Fruit fly (Drosophila melanogaster) whole organism, embryonic: Measurements from ENCODE around the gene CG16953.

Source experiments
- Blimp-1 ChIP-seq: fragments of 200-800 bp; sonication (Bioruptor generic); optimal IDR thresholded peaks from 3 replicates; lab custom pipeline; 2018; ENCODE audit warnings: missing biosample characterization, missing genetic modification characterization, mild to moderate bottlenecking, moderate library complexity, missing genetic modification reagents
- CG1024 ChIP-seq: fragments of 200-800 bp; sonication (Bioruptor generic); IDR thresholded peaks from 2 replicates; pipeline ENCODE4 v1.3.6; 2022; ENCODE audit warnings: missing biosample characterization, missing genetic modification characterization
- CG12155 ChIP-seq: fragments of 200-800 bp; sonication (Bioruptor generic); optimal IDR thresholded peaks from 3 replicates; lab custom pipeline; 2016; ENCODE audit warnings: missing biosample characterization, missing genetic modification characterization
- CG1233 ChIP-seq: fragments of 200-800 bp; sonication (Bioruptor generic); optimal IDR thresholded peaks from 4 replicates; lab custom pipeline; 2018; ENCODE audit warnings: missing biosample characterization, mild to moderate bottlenecking, missing genetic modification characterization
- CG12391 ChIP-seq: fragments of 200-800 bp; sonication (Bioruptor generic); optimal IDR thresholded peaks from 3 replicates; lab custom pipeline; 2018; ENCODE audit warnings: missing biosample characterization, mild to moderate bottlenecking, missing genetic modification characterization, moderate library complexity
- CG17359 ChIP-seq: fragments of 200-800 bp; sonication (Bioruptor generic); optimal IDR thresholded peaks from 3 replicates; lab custom pipeline; 2018; ENCODE audit warnings: missing biosample characterization, mild to moderate bottlenecking, missing genetic modification characterization, moderate library complexity
- CG2120 ChIP-seq: fragments of 200-800 bp; sonication (Bioruptor generic); optimal IDR thresholded peaks from 3 replicates; lab custom pipeline; 2016; ENCODE audit warnings: missing biosample characterization, missing genetic modification characterization
- CG2889 ChIP-seq: fragments of 200-800 bp; sonication (Bioruptor generic); IDR thresholded peaks from 3 replicates; pipeline ENCODE4 v1.3.6; 2022; ENCODE audit warnings: missing biosample characterization, missing genetic modification characterization
- CG31441 ChIP-seq: fragments of 200-800 bp; sonication (Bioruptor generic); IDR thresholded peaks from 2 replicates; pipeline ENCODE4 v1.3.6; 2022; ENCODE audit warnings: missing biosample characterization, missing genetic modification characterization
- CG34224 ChIP-seq: fragments of 200-800 bp; sonication (Bioruptor generic); IDR thresholded peaks from 3 replicates; pipeline ENCODE4 v1.3.6; 2022; ENCODE audit warnings: missing biosample characterization, missing genetic modification characterization; ENCODE audit not compliant: partially characterized antibody
- CG4282 ChIP-seq: fragments of 200-800 bp; sonication (Bioruptor generic); optimal IDR thresholded peaks from 2 replicates; lab custom pipeline; 2016; ENCODE audit warnings: missing biosample characterization, missing genetic modification characterization
- CG7372 ChIP-seq: fragments of 200-800 bp; sonication (Bioruptor generic); IDR thresholded peaks from 2 replicates; pipeline ENCODE4 v1.3.6; 2022; ENCODE audit warnings: missing biosample characterization, missing genetic modification characterization
- CG7839 ChIP-seq: fragments of 200-800 bp; sonication (Bioruptor generic); optimal IDR thresholded peaks from 3 replicates; lab custom pipeline; 2018; ENCODE audit warnings: missing biosample characterization, mild to moderate bottlenecking, missing genetic modification characterization, moderate library complexity
- CG7987 ChIP-seq: fragments of 200-800 bp; sonication (Bioruptor generic); optimal IDR thresholded peaks from 2 replicates; lab custom pipeline; 2018; ENCODE audit warnings: missing biosample characterization, mild to moderate bottlenecking, missing genetic modification characterization, moderate library complexity
- CG9727 ChIP-seq: fragments of 200-800 bp; sonication (Bioruptor generic); optimal IDR thresholded peaks from 3 replicates; lab custom pipeline; 2017; ENCODE audit warnings: missing biosample characterization, mild to moderate bottlenecking, missing genetic modification characterization
- CG9876 ChIP-seq: fragments of 200-800 bp; sonication (Bioruptor generic); optimal IDR thresholded peaks from 2 replicates; lab custom pipeline; 2016; ENCODE audit warnings: missing biosample characterization, missing genetic modification characterization
- CG9932 ChIP-seq: fragments of 200-800 bp; sonication (Bioruptor generic); IDR thresholded peaks from 2 replicates; pipeline ENCODE4 v1.3.6; 2022; ENCODE audit warnings: missing biosample characterization, missing genetic modification characterization
- CkIIα-i1 ChIP-seq: fragments of 200-800 bp; sonication (Bioruptor generic); IDR thresholded peaks from 2 replicates; pipeline ENCODE4 v1.3.6; 2022; ENCODE audit warnings: missing biosample characterization, missing genetic modification characterization
- CoRest ChIP-seq: fragments of 200-800 bp; sonication (Bioruptor generic); optimal IDR thresholded peaks from 3 replicates; lab custom pipeline; 2018; ENCODE audit warnings: missing biosample characterization, mild to moderate bottlenecking, missing genetic modification characterization, moderate library complexity
- Dll ChIP-seq: fragments of 200-800 bp; sonication (Bioruptor generic); IDR thresholded peaks from 4 replicates; pipeline ENCODE4 v1.3.6; 2022; ENCODE audit warnings: missing biosample characterization, missing genetic modification characterization; ENCODE audit not compliant: partially characterized antibody
- Dp ChIP-seq: fragments of 200-800 bp; sonication (Bioruptor generic); optimal IDR thresholded peaks from 2 replicates; lab custom pipeline; 2018; ENCODE audit warnings: missing biosample characterization, mild to moderate bottlenecking, missing genetic modification characterization, moderate library complexity
- HHEX ChIP-seq: fragments of 200-800 bp; sonication (Bioruptor generic); optimal IDR thresholded peaks from 3 replicates; lab custom pipeline; 2017; ENCODE audit warnings: missing biosample characterization, mild to moderate bottlenecking, missing genetic modification characterization, missing genetic modification reagents
- Hmr ChIP-seq: fragments of 200-800 bp; sonication (Bioruptor generic); optimal IDR thresholded peaks from 3 replicates; lab custom pipeline; 2017; ENCODE audit warnings: mild to moderate bottlenecking, missing biosample characterization, missing genetic modification reagents, missing genetic modification characterization
- Hr51 ChIP-seq, 2 experiments: fragments of 200-800 bp; sonication (Bioruptor generic); optimal IDR thresholded peaks; 2 replicates in 1 of 2; 3 replicates in 1 of 2; lab custom pipeline; 2016 to 2018; ENCODE audit warnings: missing biosample characterization in 2 of 2, missing genetic modification characterization in 2 of 2, mild to moderate bottlenecking in 1 of 2, moderate library complexity in 1 of 2
- Mad ChIP-seq: fragments of 200-800 bp; sonication (Bioruptor generic); optimal IDR thresholded peaks from 2 replicates; lab custom pipeline; 2016; ENCODE audit warnings: missing biosample characterization, missing genetic modification characterization
- Nf-YA ChIP-seq: fragments of 200-800 bp; sonication (Bioruptor generic); IDR thresholded peaks from 2 replicates; pipeline ENCODE4 v1.3.6; 2022; ENCODE audit warnings: missing biosample characterization, missing genetic modification characterization
- NfI ChIP-seq: fragments of 200-800 bp; sonication (Bioruptor generic); optimal IDR thresholded peaks from 3 replicates; lab custom pipeline; 2018; ENCODE audit warnings: missing biosample characterization, mild to moderate bottlenecking, missing genetic modification characterization, moderate library complexity
- Oli ChIP-seq: fragments of 200-800 bp; sonication (Bioruptor generic); optimal IDR thresholded peaks from 2 replicates; lab custom pipeline; 2018; ENCODE audit warnings: missing biosample characterization, mild to moderate bottlenecking, missing genetic modification characterization, moderate library complexity
- Rfx ChIP-seq: fragments of 200-800 bp; sonication (Bioruptor generic); IDR thresholded peaks from 2 replicates; pipeline ENCODE4 v1.3.6; 2022; ENCODE audit warnings: missing biosample characterization, missing genetic modification characterization
- Sox102F ChIP-seq: fragments of 200-800 bp; sonication (Bioruptor generic); optimal IDR thresholded peaks from 2 replicates; lab custom pipeline; 2018; ENCODE audit warnings: missing biosample characterization, mild to moderate bottlenecking, missing genetic modification characterization, moderate library complexity
- Vsx1 ChIP-seq: fragments of 200-800 bp; sonication (Bioruptor generic); optimal IDR thresholded peaks from 2 replicates; lab custom pipeline; 2017; ENCODE audit warnings: missing biosample characterization, mild to moderate bottlenecking, missing genetic modification characterization, missing genetic modification reagents
- ap ChIP-seq: fragments of 200-800 bp; sonication (Bioruptor generic); IDR thresholded peaks from 2 replicates; pipeline ENCODE4 v1.3.6; 2022; ENCODE audit warnings: missing biosample characterization, missing genetic modification characterization
- ara ChIP-seq: fragments of 200-800 bp; sonication (Bioruptor generic); IDR thresholded peaks from 2 replicates; pipeline ENCODE4 v1.3.6; 2022; ENCODE audit warnings: missing biosample characterization, missing genetic modification characterization
- az2 ChIP-seq: fragments of 200-800 bp; sonication (Bioruptor generic); optimal IDR thresholded peaks from 3 replicates; lab custom pipeline; 2016; ENCODE audit warnings: missing biosample characterization, missing genetic modification characterization
- bcd ChIP-seq: fragments of 200-800 bp; sonication (Bioruptor generic); optimal IDR thresholded peaks from 2 replicates; lab custom pipeline; 2017; ENCODE audit warnings: missing biosample characterization, mild to moderate bottlenecking, missing genetic modification characterization
- bigmax ChIP-seq: fragments of 200-800 bp; sonication (Bioruptor generic); optimal IDR thresholded peaks from 2 replicates; lab custom pipeline; 2018; ENCODE audit warnings: missing biosample characterization, mild to moderate bottlenecking, missing genetic modification characterization
- cwo ChIP-seq: fragments of 200-800 bp; sonication (Bioruptor generic); optimal IDR thresholded peaks from 3 replicates; lab custom pipeline; 2017; ENCODE audit warnings: missing biosample characterization, missing genetic modification characterization, mild to moderate bottlenecking, moderate library complexity, missing genetic modification reagents
- dpn ChIP-seq, 2 experiments: fragments of 200-800 bp; sonication (Bioruptor generic); optimal IDR thresholded peaks; 3 replicates each; lab custom pipeline; 2016; ENCODE audit warnings: missing biosample characterization in 2 of 2, missing genetic modification characterization in 2 of 2
- en ChIP-seq: fragments of 200-800 bp; sonication (Bioruptor generic); optimal IDR thresholded peaks from 2 replicates; lab custom pipeline; 2016; ENCODE audit warnings: missing biosample characterization, missing genetic modification characterization
- gem ChIP-seq: fragments of 200-800 bp; sonication (Bioruptor generic); optimal IDR thresholded peaks from 2 replicates; lab custom pipeline; 2019; ENCODE audit warnings: missing biosample characterization, mild to moderate bottlenecking, missing genetic modification characterization, moderate library complexity
- jumu ChIP-seq: fragments of 200-800 bp; sonication (Bioruptor generic); optimal IDR thresholded peaks from 3 replicates; lab custom pipeline; 2016; ENCODE audit warnings: missing biosample characterization, missing genetic modification characterization
- lola ChIP-seq, 3 experiments: fragments of >200 bp in 2 of 3; fragments of 200-800 bp in 1 of 3; sonication (Bioruptor generic) in 1 of 3; optimal IDR thresholded peaks; 2 replicates each; lab custom pipeline; 2017 to 2019; ENCODE audit warnings: missing biosample characterization in 3 of 3, missing genetic modification characterization in 3 of 3, mild to moderate bottlenecking in 1 of 3, moderate library complexity in 1 of 3
- p53 ChIP-seq: fragments of 200-800 bp; sonication (Bioruptor generic); optimal IDR thresholded peaks from 2 replicates; lab custom pipeline; 2016; ENCODE audit warnings: missing biosample characterization, missing genetic modification characterization
- repo ChIP-seq: fragments of 200-800 bp; sonication (Bioruptor generic); optimal IDR thresholded peaks from 2 replicates; lab custom pipeline; 2016; ENCODE audit warnings: missing biosample characterization, missing genetic modification characterization
- so ChIP-seq: fragments of 200-800 bp; sonication (Bioruptor generic); IDR thresholded peaks from 3 replicates; pipeline ENCODE4 v1.3.6; 2022; ENCODE audit warnings: missing biosample characterization, missing genetic modification characterization
- tio ChIP-seq: fragments of 200-800 bp; sonication (Bioruptor generic); optimal IDR thresholded peaks from 2 replicates; lab custom pipeline; 2017; ENCODE audit warnings: missing biosample characterization, missing genetic modification characterization, inconsistent platforms
- wdn ChIP-seq: fragments of 200-800 bp; sonication (Bioruptor generic); IDR thresholded peaks from 2 replicates; pipeline ENCODE4 v1.3.6; 2022; ENCODE audit warnings: missing biosample characterization, missing genetic modification characterization
- wek ChIP-seq: fragments of 200-800 bp; sonication (Bioruptor generic); optimal IDR thresholded peaks from 3 replicates; lab custom pipeline; 2018; ENCODE audit warnings: missing biosample characterization, mild to moderate bottlenecking, missing genetic modification characterization, moderate library complexity
- zfh2 ChIP-seq: fragments of 200-800 bp; sonication (Bioruptor generic); optimal IDR thresholded peaks from 2 replicates; lab custom pipeline; 2016; ENCODE audit warnings: missing biosample characterization, missing genetic modification characterization

Gene CG16953

DNA sequence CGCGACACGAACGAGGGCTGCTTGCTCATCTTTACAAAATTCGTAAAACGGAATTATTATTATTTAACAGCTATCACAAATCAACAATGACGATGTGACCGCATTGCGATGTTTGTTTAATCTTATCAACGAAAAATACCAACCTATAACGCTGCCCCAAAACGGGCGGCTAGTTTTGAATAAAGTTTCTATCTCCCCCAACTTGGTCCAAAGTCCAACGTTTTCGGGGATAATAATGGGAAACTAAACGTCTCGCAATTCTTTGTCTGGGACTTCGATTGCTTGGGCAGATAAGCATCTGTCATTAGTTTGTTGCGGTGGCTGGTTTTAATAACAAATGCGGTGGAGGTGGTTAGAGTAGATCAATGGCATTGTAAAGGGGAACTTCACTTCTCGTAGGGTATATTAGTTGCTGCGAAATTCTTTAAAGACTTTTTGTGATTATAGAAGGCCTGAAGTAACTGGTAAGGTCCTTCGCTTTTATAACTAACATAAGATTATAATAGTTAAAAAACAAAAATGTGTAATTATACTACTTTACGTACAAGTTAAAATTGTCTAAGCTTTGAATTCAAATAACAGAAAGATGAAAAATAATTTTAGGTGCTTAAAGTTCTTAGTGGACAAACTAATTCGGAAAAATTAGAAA lies 25.5 kb downstream of the CG16953 start, which contains the start of gene CG15922 (continued):
- TF ChIP-seq CG31441 (GFP tag; lab: Robert Waterston, UW) (no peak), NfI (peak; percentile 12), dpn (GFP tag; optimal IDR thresholded peaks at IDR 0.05; lab: Kevin White, UChicago) (peak; percentile 17 to 27), zfh2 (GFP tag; lab: Kevin White, UChicago) (no peak), Hmr (GFP tag; lab: Kevin White, UChicago) (peak; percentile 13), CG1024 (GFP tag; lab: Robert Waterston, UW) (no peak), CkIIα-i1 (GFP tag; lab: Robert Waterston, UW) (no peak), repo (no peak), az2 (GFP tag; lab: Kevin White, UChicago) (peak; percentile 30), CG12391 (peak; percentile 21), CG4282 (GFP tag; lab: Kevin White, UChicago) (no peak), Rfx (GFP tag; lab: Robert Waterston, UW) (peak; percentile 34; the same call in 1 of the 2 replicates), CoRest (tag; lab: Kevin White, UChicago) (peak; percentile 33), tio (GFP tag; lab: Kevin White, UChicago) (no peak), CG7372 (GFP tag; lab: Robert Waterston, UW) (0 out of 2 replicates have a peak, but pooled peaks have one; percentile 25), wdn (GFP tag; lab: Robert Waterston, UW) (no peak), gem (peak; percentile 35), Vsx1 (GFP tag; lab: Kevin White, UChicago) (no peak), wek (GFP tag; lab: Kevin White, UChicago) (no peak), so (GFP tag; lab: Robert Waterston, UW) (no peak), CG1233 (GFP tag; lab: Kevin White, UChicago) (peak; percentile 6), Oli (tag; lab: Kevin White, UChicago) (peak; percentile 38), Dll (no peak), Mad (GFP tag; lab: Kevin White, UChicago) (no peak), ara (GFP tag; lab: Robert Waterston, UW) (no peak), CG9876 (GFP tag; lab: Kevin White, UChicago) (no peak), CG2889 (GFP tag; lab: Robert Waterston, UW) (peak; percentile 11; the same call in 1 of the 3 replicates), Sox102F (GFP tag; lab: Kevin White, UChicago) (peak; percentile 31), p53 (GFP tag; lab: Kevin White, UChicago) (no peak), bigmax (GFP tag; lab: Kevin White, UChicago) (peak; percentile 30), CG2120 (peak; percentile 21), CG9932 (GFP tag; lab: Robert Waterston, UW) (no peak), CG12155 (GFP tag; lab: Kevin White, UChicago) (peak; percentile 1), lola (GFP tag; optimal IDR thresholded peaks at IDR 0.05; lab: Kevin White, UChicago) (peak in 1 of 3 experiments; percentile 18), jumu (no peak), cwo (GFP tag; lab: Kevin White, UChicago) (peak; percentile 39), CG7839 (tag; lab: Kevin White, UChicago) (peak; percentile 17), en (GFP tag; lab: Kevin White, UChicago) (no peak), Blimp-1 (peak; percentile 10), Dp (GFP tag; lab: Kevin White, UChicago) (peak; percentile 83), Nf-YA (GFP tag; lab: Robert Waterston, UW) (no peak), ap (GFP tag; lab: Robert Waterston, UW) (0 out of 2 replicates have a peak, but pooled peaks have one; percentile 31), CG9727 (GFP tag; lab: Kevin White, UChicago) (peak; percentile 14), CG34224 (GFP tag; lab: Robert Waterston, UW) (peak; percentile 31; the same call in 1 of the 3 replicates), Hr51 (GFP tag; optimal IDR thresholded peaks at IDR 0.05; lab: Kevin White, UChicago) (peak in 1 of 2 experiments; percentile 16), HHEX (GFP tag; lab: Kevin White, UChicago) (no peak), bcd (peak; percentile 32), CG7987 (GFP tag; lab: Kevin White, UChicago) (no peak), CG17359 (tag; lab: Kevin White, UChicago) (peak; percentile 13)
